Worm (Caenorhabditis elegans): ENCODE results near the gene clec-147.

Gene clec-147

DNA sequence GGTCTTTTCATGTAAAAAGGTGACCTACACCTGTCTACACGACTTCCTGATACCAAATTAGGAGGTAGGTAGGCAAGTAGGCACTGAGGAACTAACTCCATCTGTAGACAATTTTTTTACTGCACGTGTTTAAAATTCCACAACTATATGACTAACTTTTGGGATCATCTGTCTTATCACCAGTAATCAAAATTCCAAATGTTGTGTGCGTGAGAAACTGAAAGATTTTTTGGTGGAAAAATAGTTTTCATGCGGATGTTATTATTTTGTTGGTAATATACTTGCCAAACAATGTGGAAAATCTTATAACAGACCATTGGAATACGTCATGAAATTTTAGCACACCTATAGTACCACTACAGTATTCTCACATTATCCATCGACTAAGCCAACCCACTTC is 26.4 kb downstream of the clec-147 start, which contains the start of gene K10H10.13:
TSS of gene K10H10.13 (minus strand) at position 101 of the 400 bp plus-strand sequence.
- TF ChIP-seq mep-1 (tag; optimal IDR thresholded peaks at IDR 0.05) (no peak), unc-62 (GFP tag; optimal IDR thresholded peaks at IDR 0.05) (no peak), ceh-83 (GFP tag; optimal IDR thresholded peaks at IDR 0.05) (no peak), ceh-43 (GFP tag; optimal IDR thresholded peaks at IDR 0.05) (no peak), snpc-4 (tag; optimal IDR thresholded peaks at IDR 0.05) (no peak), tbx-8 (GFP tag; optimal IDR thresholded peaks at IDR 0.05) (no peak), mab-5 (tag; optimal IDR thresholded peaks at IDR 0.05) (no peak), cnd-1 (tag; optimal IDR thresholded peaks at IDR 0.05) (no peak), ztf-11 (tag; optimal IDR thresholded peaks at IDR 0.05) (no peak), lin-32 (GFP tag; optimal IDR thresholded peaks at IDR 0.05) (no peak), unc-120 (tag; optimal IDR thresholded peaks at IDR 0.05; ENCODE audit: poor library complexity, severe bottlenecking) (no peak), lsy-2 (tag; optimal IDR thresholded peaks at IDR 0.05) (no peak), elt-1 (tag; optimal IDR thresholded peaks at IDR 0.05; ENCODE audit: borderline replicate concordance, insufficient read depth) (no peak), nhr-2 (tag; optimal IDR thresholded peaks at IDR 0.05) (no peak), ceh-39 (tag; optimal IDR thresholded peaks at IDR 0.05) (no peak), zip-8 (tag; optimal IDR thresholded peaks at IDR 0.05) (no peak)

- TF ChIP-seq lsy-2 (tag; optimal IDR thresholded peaks at IDR 0.05) (no peak), pha-4 (tag; optimal IDR thresholded peaks at IDR 0.05) (no peak), hlh-1 (tag; optimal IDR thresholded peaks at IDR 0.05) (no peak), ces-1 (GFP tag; optimal IDR thresholded peaks at IDR 0.05) (no peak), sptf-1 (tag; optimal IDR thresholded peaks at IDR 0.05) (no peak), bed-3 (GFP tag; optimal IDR thresholded peaks at IDR 0.05) (no peak), unc-62 (GFP tag; optimal IDR thresholded peaks at IDR 0.05) (no peak), sem-2 (GFP tag; optimal IDR thresholded peaks at IDR 0.05) (no peak), blmp-1 (tag; optimal IDR thresholded peaks at IDR 0.05) (no peak), mab-5 (tag; optimal IDR thresholded peaks at IDR 0.05) (no peak), unc-39 (tag; optimal IDR thresholded peaks at IDR 0.05) (no peak), elt-1 (tag; optimal IDR thresholded peaks at IDR 0.05; ENCODE audit: borderline replicate concordance, insufficient read depth) (no peak), tbx-8 (GFP tag; optimal IDR thresholded peaks at IDR 0.05) (no peak), lin-32 (GFP tag; optimal IDR thresholded peaks at IDR 0.05) (no peak)
Observed at ce11 chrII:14510162-14510561, 27.5 kb downstream of the clec-147 start.

DNA sequence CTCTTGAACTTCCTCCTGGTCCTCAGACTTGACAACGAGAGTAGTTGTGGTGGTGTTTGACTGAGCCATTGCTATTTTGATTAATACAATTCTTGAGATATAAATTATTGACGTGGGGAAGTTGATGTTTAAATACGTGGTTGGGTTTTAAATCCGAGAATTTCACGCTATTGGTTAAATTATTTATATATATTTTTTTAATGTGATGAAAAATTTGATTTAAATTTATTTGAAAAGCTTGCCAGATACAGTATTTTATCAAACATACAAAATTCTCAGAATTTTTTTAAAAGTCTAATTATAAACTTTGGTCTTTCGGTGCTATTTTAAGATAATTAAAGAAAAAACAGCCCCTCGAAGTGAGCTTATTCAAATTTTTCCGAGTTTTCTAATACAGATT is 30.1 kb downstream of the clec-147 start, which contains the start of the genes K10H10.7 and K10H10.10:
TSS of gene K10H10.7 (minus strand) at position 101 of the 400 bp plus-strand sequence.
TSS of gene K10H10.10 (plus strand) at position 204 of the 400 bp plus-strand sequence.
- no peak for TF ChIP-seq sptf-1 (tag; optimal IDR thresholded peaks at IDR 0.05)
- TF ChIP-seq cnd-1 (tag; optimal IDR thresholded peaks at IDR 0.05), result no peak
- no peak for TF ChIP-seq flh-1 (GFP tag; optimal IDR thresholded peaks at IDR 0.05)
- TF ChIP-seq snpc-4 (tag; optimal IDR thresholded peaks at IDR 0.05), result no peak
- no peak for TF ChIP-seq ham-2 (GFP tag; optimal IDR thresholded peaks at IDR 0.05)
- TF ChIP-seq pha-4 (tag; optimal IDR thresholded peaks at IDR 0.05), result no peak
- TF ChIP-seq sem-2 (GFP tag; optimal IDR thresholded peaks at IDR 0.05), result no peak
- no peak for TF ChIP-seq elt-1 (tag; optimal IDR thresholded peaks at IDR 0.05; ENCODE audit: borderline replicate concordance, insufficient read depth)
- TF ChIP-seq lin-13 (tag; optimal IDR thresholded peaks at IDR 0.05), result no peak
- no peak for TF ChIP-seq unc-120 (tag; optimal IDR thresholded peaks at IDR 0.05; ENCODE audit: poor library complexity, severe bottlenecking)
- no peak for TF ChIP-seq ces-1 (GFP tag; optimal IDR thresholded peaks at IDR 0.05)
- TF ChIP-seq blmp-1 (tag; optimal IDR thresholded peaks at IDR 0.05), result no peak
- no peak for TF ChIP-seq bed-3 (GFP tag; optimal IDR thresholded peaks at IDR 0.05)
- no peak for TF ChIP-seq unc-62 (GFP tag; optimal IDR thresholded peaks at IDR 0.05)
- TF ChIP-seq ztf-11 (tag; optimal IDR thresholded peaks at IDR 0.05), result no peak
- TF ChIP-seq ceh-83 (GFP tag; optimal IDR thresholded peaks at IDR 0.05), result no peak
- no peak for TF ChIP-seq drap-1 (GFP tag; optimal IDR thresholded peaks at IDR 0.05)
- no peak for TF ChIP-seq hlh-1 (tag; optimal IDR thresholded peaks at IDR 0.05)
- TF ChIP-seq lsy-2 (tag; optimal IDR thresholded peaks at IDR 0.05), result no peak

DNA sequence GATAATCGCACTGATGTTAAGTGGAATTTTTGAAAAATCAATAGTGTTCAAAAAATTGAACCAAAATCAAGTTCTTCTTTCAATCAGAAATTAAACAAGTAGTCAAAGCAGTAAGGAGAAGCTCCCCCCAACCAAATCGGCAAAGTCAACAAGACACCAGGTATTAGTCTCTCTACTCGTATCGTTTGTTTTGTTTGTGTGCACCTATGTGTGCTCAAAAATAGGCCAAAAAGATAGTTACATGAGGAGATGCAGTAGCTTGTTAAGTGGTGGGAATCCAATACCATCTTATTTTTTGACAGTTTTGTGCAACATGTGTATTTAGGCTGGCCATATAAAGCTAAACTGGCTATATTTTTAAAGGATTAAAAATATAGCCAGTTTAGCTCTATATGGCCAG is 31.4 kb downstream of the clec-147 start, which contains the start of gene K10H10.12:
TSS of gene K10H10.12 (minus strand) at position 101 of the 400 bp plus-strand sequence.
- no peak for TF ChIP-seq tbx-8 (GFP tag; optimal IDR thresholded peaks at IDR 0.05)
- no peak for TF ChIP-seq drap-1 (GFP tag; optimal IDR thresholded peaks at IDR 0.05)
- no peak for TF ChIP-seq ceh-39 (tag; optimal IDR thresholded peaks at IDR 0.05)
- no peak for TF ChIP-seq mep-1 (tag; optimal IDR thresholded peaks at IDR 0.05)
- no peak for TF ChIP-seq elt-1 (tag; optimal IDR thresholded peaks at IDR 0.05; ENCODE audit: borderline replicate concordance, insufficient read depth)
- TF ChIP-seq bed-3 (GFP tag; optimal IDR thresholded peaks at IDR 0.05), result no peak
- no peak for TF ChIP-seq nhr-76 (tag; optimal IDR thresholded peaks at IDR 0.05)
- no peak for TF ChIP-seq mls-2 (tag; optimal IDR thresholded peaks at IDR 0.05)
- no peak for TF ChIP-seq unc-120 (tag; optimal IDR thresholded peaks at IDR 0.05; ENCODE audit: poor library complexity, severe bottlenecking)
- TF ChIP-seq lsy-2 (tag; optimal IDR thresholded peaks at IDR 0.05), result no peak

All from whole organism, mixed stage, embryonic.